Worm (Caenorhabditis elegans) whole organism, L1 larva: ENCODE measurements around the gene srw-10.

ENCODE experiments used
- F16B12.6 ChIP-seq: fragments of 150-350 bp; optimal IDR thresholded peaks from 2 replicates; lab custom pipeline; 2014; ENCODE audit warnings: missing biosample characterization, missing genetic modification characterization
- ceh-82 ChIP-seq, 3 experiments: fragments of 150-350 bp in 1 of 3; sonication (generic microtip) in 2 of 3; optimal IDR thresholded peaks; 2 replicates each; lab custom pipeline; 2014 to 2017; ENCODE audit warnings: missing biosample characterization in 3 of 3, missing genetic modification characterization in 3 of 3
- fkh-10 ChIP-seq: sonication (generic microtip); optimal IDR thresholded peaks from 2 replicates; lab custom pipeline; 2017; ENCODE audit warnings: missing biosample characterization, missing genetic modification reagents, missing genetic modification characterization
- mdl-1 ChIP-seq, 2 experiments: fragments of 150-350 bp; optimal IDR thresholded peaks; 2 replicates each; lab custom pipeline; 2014 to 2017; ENCODE audit warnings: missing biosample characterization in 2 of 2, missing genetic modification characterization in 2 of 2, inconsistent platforms in 1 of 2
- nhr-19 ChIP-seq: fragments of 200-800 bp; sonication (Bioruptor generic); conservative IDR thresholded peaks from 2 replicates; pipeline ENCODE4 v1.3.6; 2022; ENCODE audit warnings: missing genetic modification characterization, missing compliant biosample characterization
- nhr-20 ChIP-seq: sonication (generic microtip); optimal IDR thresholded peaks from 2 replicates; lab custom pipeline; 2016; ENCODE audit warnings: mild to moderate bottlenecking, missing genetic modification characterization, missing compliant biosample characterization
- nhr-237 ChIP-seq: fragments of 150-350 bp; optimal IDR thresholded peaks from 2 replicates; lab custom pipeline; 2014; ENCODE audit warnings: missing biosample characterization, missing genetic modification characterization
- nhr-85 ChIP-seq: sonication (generic microtip); peaks from one replicate; lab custom pipeline; 2016; ENCODE audit warnings: missing genetic modification characterization, inconsistent platforms, missing compliant biosample characterization
- pqm-1 ChIP-seq: sonication (generic microtip); optimal IDR thresholded peaks from 3 replicates; lab custom pipeline; 2017; ENCODE audit warnings: missing biosample characterization, missing genetic modification characterization
- sox-4 ChIP-seq: sonication (generic microtip); optimal IDR thresholded peaks from 2 replicates; lab custom pipeline; 2016; ENCODE audit warnings: missing genetic modification characterization, missing compliant biosample characterization
- ztf-4 ChIP-seq: fragments of 150-350 bp; optimal IDR thresholded peaks from 2 replicates; lab custom pipeline; 2014; ENCODE audit warnings: missing biosample characterization, missing genetic modification characterization

- TF ChIP-seq ceh-82 (tag; optimal IDR thresholded peaks at IDR 0.05; lab: Kevin White, UChicago) = no peak
- no peak for TF ChIP-seq ztf-4 (tag; lab: Kevin White, UChicago)
- no peak for TF ChIP-seq mdl-1 (tag; optimal IDR thresholded peaks at IDR 0.05; lab: Kevin White, UChicago)
- no peak for TF ChIP-seq fkh-10 (GFP tag; lab: Kevin White, UChicago)
- TF ChIP-seq nhr-237 (tag; lab: Kevin White, UChicago) = no peak
- TF ChIP-seq nhr-20 (tag; lab: Kevin White, UChicago) = no peak
- no peak for TF ChIP-seq F16B12.6 (tag; lab: Kevin White, UChicago)
- TF ChIP-seq nhr-19 (GFP tag; lab: Robert Waterston, UW) = no peak
- no peak for TF ChIP-seq sox-4 (tag; lab: Kevin White, UChicago)
- TF ChIP-seq nhr-85 = peak; percentile 59
- TF ChIP-seq pqm-1 (tag; lab: Kevin White, UChicago) = no peak
These were observed 43.5 kb upstream of the srw-10 start for ce11 chrIII:12711682-12712081.
